Worm (Caenorhabditis elegans) whole organism, late embryonic: ENCODE data around the gene qua-1.

Source experiments
- ceh-31 ChIP-seq: sonication (generic microtip); optimal IDR thresholded peaks from 2 replicates; lab custom pipeline; 2016; ENCODE audit warnings: missing genetic modification characterization, missing compliant biosample characterization
- ceh-34 ChIP-seq: sonication (generic microtip); optimal IDR thresholded peaks from 2 replicates; lab custom pipeline; 2016; ENCODE audit warnings: mild to moderate bottlenecking, missing genetic modification characterization, missing compliant biosample characterization
- ceh-6 ChIP-seq: fragments of 200-800 bp; sonication (Bioruptor generic); optimal IDR thresholded peaks from 2 replicates; lab custom pipeline; 2018; ENCODE audit warnings: mild to moderate bottlenecking, missing genetic modification characterization, missing compliant biosample characterization
- dve-1 ChIP-seq: sonication (generic microtip); optimal IDR thresholded peaks from 2 replicates; lab custom pipeline; 2017; ENCODE audit warnings: antibody characterized with exemption, mild to moderate bottlenecking, missing genetic modification characterization, missing compliant biosample characterization
- ets-4 ChIP-seq: sonication (generic microtip); optimal IDR thresholded peaks from 2 replicates; lab custom pipeline; 2016; ENCODE audit warnings: missing genetic modification characterization, missing compliant biosample characterization
- pat-9 ChIP-seq: fragments of 200-800 bp; sonication (Bioruptor generic); optimal IDR thresholded peaks from 2 replicates; lab custom pipeline; 2018; ENCODE audit warnings: mild to moderate bottlenecking, missing genetic modification characterization, moderate library complexity, missing compliant biosample characterization
- pha-4 ChIP-seq: fragments of 150-350 bp; optimal IDR thresholded peaks from 2 replicates; lab custom pipeline; 2018; ENCODE audit warnings: missing biosample characterization, missing genetic modification reagents, missing genetic modification characterization
- pros-1 ChIP-seq: fragments of 150-350 bp; optimal IDR thresholded peaks from 2 replicates; lab custom pipeline; 2014; ENCODE audit warnings: missing biosample characterization, missing genetic modification reagents, missing genetic modification characterization
- tbx-7 ChIP-seq: sonication (generic microtip); optimal IDR thresholded peaks from 2 replicates; lab custom pipeline; 2016; ENCODE audit warnings: missing genotype, missing genetic modification characterization, missing compliant biosample characterization
- ttx-3 ChIP-seq: sonication (generic microtip); optimal IDR thresholded peaks from 2 replicates; lab custom pipeline; 2016; ENCODE audit warnings: missing genetic modification reagents, missing genetic modification characterization, missing compliant biosample characterization

DNA sequence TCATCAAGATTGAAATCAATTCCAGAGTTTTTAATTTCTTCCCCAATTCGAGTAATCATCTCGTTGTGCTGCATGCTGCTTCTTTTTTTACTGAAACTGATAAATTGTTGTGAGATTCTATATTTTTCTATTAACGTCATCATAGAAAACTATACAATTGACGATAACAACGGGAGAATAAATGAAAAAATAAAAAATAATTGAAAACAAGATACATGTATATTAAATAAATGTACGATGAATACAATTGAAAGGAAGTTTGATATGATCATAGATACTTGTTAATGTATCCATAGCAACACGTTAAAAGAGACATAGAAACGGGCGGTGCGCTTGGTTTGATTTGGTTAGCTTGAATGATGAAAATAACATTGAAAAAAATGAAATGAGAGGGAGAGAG lies 8.1 kb upstream of the qua-1 start, which contains the start of gene T05C12.8:
- TF ChIP-seq ttx-3 (tag; lab: Kevin White, UChicago) (no peak), ets-4 (tag; lab: Kevin White, UChicago) (no peak), pat-9 (tag; lab: Kevin White, UChicago) (no peak), ceh-6 (no peak), tbx-7 (tag; lab: Kevin White, UChicago) (no peak), dve-1 (tag; lab: Kevin White, UChicago) (no peak), ceh-34 (no peak), ceh-31 (tag; lab: Kevin White, UChicago) (no peak), pros-1 (tag; lab: Kevin White, UChicago) (no peak), pha-4 (tag; lab: Kevin White, UChicago) (no peak)
